ENCODE assay signal across 5 fruit fly cellular contexts in the genomic region with DNA sequence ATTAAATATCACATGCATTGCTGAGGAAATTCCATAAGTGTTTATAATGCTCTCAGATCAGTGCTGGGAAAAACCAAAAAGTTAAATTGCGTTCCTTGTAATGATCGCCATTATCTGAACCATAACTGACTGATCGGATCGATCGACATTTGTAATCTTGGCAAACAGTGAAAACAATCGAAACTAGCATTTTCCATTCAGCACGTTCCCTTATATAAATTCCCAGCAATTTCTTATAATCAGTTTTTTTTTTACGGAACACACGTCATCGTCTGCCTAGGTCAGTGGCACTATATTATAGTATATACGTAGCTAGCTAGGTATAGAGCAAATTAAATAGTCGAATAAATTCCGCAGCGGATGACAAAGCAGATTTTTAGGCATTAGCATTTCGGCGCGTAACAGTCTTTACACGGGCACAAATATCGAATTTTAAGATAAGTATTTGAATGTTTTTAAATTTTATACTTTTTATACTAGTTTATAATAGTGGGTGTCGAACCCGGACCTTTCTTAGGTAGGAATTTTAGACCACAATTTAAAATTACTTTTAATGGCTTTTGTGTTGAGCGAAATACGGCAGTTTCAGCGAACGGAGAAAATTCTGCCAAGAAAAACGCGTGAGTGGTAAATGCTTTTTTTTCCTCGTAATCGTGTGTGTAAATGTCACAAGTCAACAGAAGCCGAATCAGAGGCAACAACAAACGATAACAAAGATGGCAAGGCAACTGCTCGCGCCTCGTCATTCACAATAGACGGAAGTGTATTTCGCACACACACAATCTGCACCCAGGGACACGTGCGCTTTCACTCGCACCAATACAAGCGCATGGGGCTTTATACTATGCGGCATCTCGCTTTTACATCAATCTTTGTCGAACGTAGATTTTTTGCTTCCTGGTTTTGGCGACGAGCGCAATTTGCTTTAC.
A peak's percentile ranks its signal among the peaks of the same experiment; 100 is the strongest.
TF ChIP-seq lines count a peak whose summit lies in the region.

No protein-coding gene starts in this region.

- TF ChIP-seq CTCF in whole organism, embryonic (GFP tag; optimal IDR thresholded peaks at IDR 0.05; lab: Kevin White, UChicago) = no peak

TF ChIP-seq in whole organism, adult, 20 proteins besides CTCF, POLR2A, EP300 and RAD21:
- peak; percentile 22 for TF ChIP-seq CG7101 (tag; optimal IDR thresholded peaks at IDR 0.05; lab: Kevin White, UChicago)
- peak; percentile 28 for TF ChIP-seq pad (GFP tag; optimal IDR thresholded peaks at IDR 0.05; lab: Kevin White, UChicago)
- TF ChIP-seq kay (GFP tag; lab: Kevin White, UChicago; ENCODE audit: borderline replicate concordance) = peak; percentile 86
- TF ChIP-seq cic (GFP tag; optimal IDR thresholded peaks at IDR 0.05; lab: Kevin White, UChicago) = peak; percentile 55
- peak; percentile 39 for TF ChIP-seq CG7045 (GFP tag; optimal IDR thresholded peaks at IDR 0.05; lab: Kevin White, UChicago)
- TF ChIP-seq tj (GFP tag; optimal IDR thresholded peaks at IDR 0.05; lab: Kevin White, UChicago) = no peak
- TF ChIP-seq CG14711 (tag; optimal IDR thresholded peaks at IDR 0.05; lab: Kevin White, UChicago) = no peak
- no peak for TF ChIP-seq cnc (optimal IDR thresholded peaks at IDR 0.05; lab: Kevin White, UChicago)
- peak; percentile 19 for TF ChIP-seq Crg-1 (GFP tag; optimal IDR thresholded peaks at IDR 0.05; lab: Kevin White, UChicago)
- TF ChIP-seq CG1620 (GFP tag; optimal IDR thresholded peaks at IDR 0.05; lab: Kevin White, UChicago) = no peak
- peak; percentile 14 for TF ChIP-seq CG12768 (GFP tag; optimal IDR thresholded peaks at IDR 0.05; lab: Kevin White, UChicago)
- peak; percentile 66 for TF ChIP-seq Mnt (GFP tag; optimal IDR thresholded peaks at IDR 0.05; lab: Kevin White, UChicago)
- TF ChIP-seq Hr96 (GFP tag; optimal IDR thresholded peaks at IDR 0.05; lab: Kevin White, UChicago) = no peak
- peak; percentile 14 for TF ChIP-seq CG33017 (tag; optimal IDR thresholded peaks at IDR 0.05; lab: Kevin White, UChicago)

TF ChIP-seq in whole organism, embryonic, 481 proteins besides CTCF, POLR2A, EP300 and RAD21 (continues in another document):
- TF ChIP-seq trem (tag; optimal IDR thresholded peaks at IDR 0.05; lab: Kevin White, UChicago) (no peak), CG2199 (GFP tag; IDR thresholded peaks at IDR 0.05; lab: Robert Waterston, UW) (no peak), CG10209 (GFP tag; optimal IDR thresholded peaks at IDR 0.05; lab: Kevin White, UChicago) (no peak), BEAF-32 (GFP tag; optimal IDR thresholded peaks at IDR 0.05; lab: Kevin White, UChicago) (no peak), Lhr (GFP tag; optimal IDR thresholded peaks at IDR 0.05; lab: Kevin White, UChicago) (no peak), CG6654 (GFP tag; optimal IDR thresholded peaks at IDR 0.05; lab: Kevin White, UChicago) (no peak), D (optimal IDR thresholded peaks at IDR 0.05; lab: Kevin White, UChicago) (no peak), D (GFP tag; optimal IDR thresholded peaks at IDR 0.05; lab: Kevin White, UChicago) (no peak), Myb (GFP tag; optimal IDR thresholded peaks at IDR 0.05; lab: Kevin White, UChicago) (no peak), Sry-β (GFP tag; optimal IDR thresholded peaks at IDR 0.05; lab: Kevin White, UChicago) (no peak), CG15601 (tag; optimal IDR thresholded peaks at IDR 0.05; lab: Kevin White, UChicago) (no peak), CG13123 (GFP tag; optimal IDR thresholded peaks at IDR 0.05; lab: Kevin White, UChicago) (no peak), yki (optimal IDR thresholded peaks at IDR 0.05; lab: Kevin White, UChicago) (no peak), CG7786 (GFP tag; optimal IDR thresholded peaks at IDR 0.05; lab: Kevin White, UChicago) (no peak), CG34376 (GFP tag; optimal IDR thresholded peaks at IDR 0.05; lab: Kevin White, UChicago) (peak; percentile 21), Xbp1 (GFP tag; optimal IDR thresholded peaks at IDR 0.05; lab: Kevin White, UChicago) (no peak), CG7987 (GFP tag; optimal IDR thresholded peaks at IDR 0.05; lab: Kevin White, UChicago) (no peak), ttk (GFP tag; IDR thresholded peaks at IDR 0.05; lab: Robert Waterston, UW) (no peak)

TF ChIP-seq in whole organism, prepupa, 60 proteins besides CTCF, POLR2A, EP300 and RAD21 (continues in another document):
- peak; percentile 64 for TF ChIP-seq CG6163 (GFP tag; IDR thresholded peaks at IDR 0.05; lab: Robert Waterston, UW)
- no peak for TF ChIP-seq Smox (GFP tag; optimal IDR thresholded peaks at IDR 0.05; lab: Kevin White, UChicago)
- peak; percentile 32 for TF ChIP-seq CG9139 (GFP tag; optimal IDR thresholded peaks at IDR 0.05; lab: Kevin White, UChicago)
- 0 out of 2 replicates have a peak, but pooled peaks have one; percentile 10 for TF ChIP-seq CG15336 (GFP tag; IDR thresholded peaks at IDR 0.05; lab: Robert Waterston, UW)
- 0 out of 3 replicates have a peak, but pooled peaks have one; percentile 24 for TF ChIP-seq CG8119 (GFP tag; IDR thresholded peaks at IDR 0.05; lab: Robert Waterston, UW)
- no peak for TF ChIP-seq CG11902 (GFP tag; optimal IDR thresholded peaks at IDR 0.05; lab: Kevin White, UChicago)
- TF ChIP-seq Sox14 (GFP tag; optimal IDR thresholded peaks at IDR 0.05; lab: Kevin White, UChicago) = peak; percentile 17
- TF ChIP-seq CG3919 (GFP tag; optimal IDR thresholded peaks at IDR 0.05; lab: Kevin White, UChicago) = peak; percentile 9
- TF ChIP-seq CG32006 (GFP tag; optimal IDR thresholded peaks at IDR 0.05; lab: Kevin White, UChicago) = no peak
- TF ChIP-seq Lpt (GFP tag; optimal IDR thresholded peaks at IDR 0.05; lab: Kevin White, UChicago) = peak; percentile 23
- TF ChIP-seq svp (GFP tag; lab: Kevin White, UChicago) = peak; percentile 97
- no peak for TF ChIP-seq Hr38 (GFP tag; optimal IDR thresholded peaks at IDR 0.05; lab: Kevin White, UChicago)
- no peak for TF ChIP-seq Ets21C (GFP tag; optimal IDR thresholded peaks at IDR 0.05; lab: Kevin White, UChicago)
- TF ChIP-seq ss (GFP tag; optimal IDR thresholded peaks at IDR 0.05; lab: Kevin White, UChicago) = peak in 1 of 2 experiments; percentile 21
- no peak for TF ChIP-seq Sox102F (GFP tag; optimal IDR thresholded peaks at IDR 0.05; lab: Kevin White, UChicago)
- no peak for TF ChIP-seq CG3032 (tag; optimal IDR thresholded peaks at IDR 0.05; lab: Kevin White, UChicago)
- TF ChIP-seq CG6854 (GFP tag; optimal IDR thresholded peaks at IDR 0.05; lab: Kevin White, UChicago) = peak; percentile 27

TF ChIP-seq in whole organism, pupa, 21 proteins besides CTCF, POLR2A, EP300 and RAD21:
- TF ChIP-seq CG4496 (GFP tag; IDR thresholded peaks at IDR 0.05; lab: Robert Waterston, UW) (peak; percentile 64; the same call in 1 of the 3 replicates), CG32121 (GFP tag; IDR thresholded peaks at IDR 0.05; lab: Robert Waterston, UW) (no peak), CG9948 (tag; optimal IDR thresholded peaks at IDR 0.05; lab: Kevin White, UChicago) (no peak), rn (GFP tag; IDR thresholded peaks at IDR 0.05; lab: Robert Waterston, UW) (no peak)

TF ChIP-seq in whole organism, wandering third instar larva, 38 proteins besides CTCF, POLR2A, EP300 and RAD21:
- TF ChIP-seq Jra (GFP tag; optimal IDR thresholded peaks at IDR 0.05; lab: Kevin White, UChicago) = peak; percentile 1
- TF ChIP-seq sv (GFP tag; optimal IDR thresholded peaks at IDR 0.05; lab: Kevin White, UChicago) = no peak
- TF ChIP-seq Rel (GFP tag; optimal IDR thresholded peaks at IDR 0.05; lab: Kevin White, UChicago) = no peak
- TF ChIP-seq Rel (tag; optimal IDR thresholded peaks at IDR 0.05; lab: Kevin White, UChicago) = peak; percentile 59
TF ChIP-seq in whole organism, wandering third instar larva: peak in this region for 2.
